Worm (Caenorhabditis elegans): ENCODE measurements around the gene W08E12.2.

- TF ChIP-seq him-1 (tag; optimal IDR thresholded peaks at IDR 0.05): no peak
- no peak for TF ChIP-seq let-526 (GFP tag; IDR thresholded peaks at IDR 0.05)
- no peak for TF ChIP-seq Y56A3A.18 (GFP tag; IDR thresholded peaks at IDR 0.05)
- TF ChIP-seq F33H1.4 (GFP tag; IDR thresholded peaks at IDR 0.05): no peak
- no peak for TF ChIP-seq T07F8.4 (tag; optimal IDR thresholded peaks at IDR 0.05)
- TF ChIP-seq rec-8 (tag; optimal IDR thresholded peaks at IDR 0.05): no peak
- TF ChIP-seq lir-1 (GFP tag; conservative IDR thresholded peaks at IDR 0.05): no peak
- TF ChIP-seq F10E7.11 (tag; optimal IDR thresholded peaks at IDR 0.05): no peak
- TF ChIP-seq lin-35 (GFP tag; optimal IDR thresholded peaks at IDR 0.05): no peak
- no peak for TF ChIP-seq snpc-1.3 (tag; optimal IDR thresholded peaks at IDR 0.05; ENCODE audit: insufficient read depth)
- no peak for TF ChIP-seq akir-1 (GFP tag; optimal IDR thresholded peaks at IDR 0.05)
Observed at ce11 chrIV:3256866-3257265, 48.8 kb upstream of the W08E12.2 start.

All from whole organism, young adult.